Worm (Caenorhabditis elegans): ENCODE results near the gene clic-1.

Gene clic-1

DNA sequence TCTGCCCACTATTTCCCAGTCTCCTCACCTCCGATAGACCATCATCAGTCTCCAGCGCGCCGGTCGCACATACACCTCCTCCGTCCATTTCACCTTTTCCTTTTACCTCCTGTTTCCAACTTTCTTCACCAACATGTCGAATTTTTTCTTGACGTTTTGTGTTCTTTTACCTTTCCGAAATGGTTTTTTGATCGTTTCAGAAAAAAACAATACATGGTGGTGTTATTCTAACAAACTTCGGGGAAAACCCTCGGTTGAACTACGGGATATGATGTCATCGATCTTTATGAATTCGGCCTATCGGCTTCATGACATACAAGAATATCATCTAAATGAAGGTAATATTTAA is 6.1 kb downstream of the clic-1 start, which contains the start of gene Y97E10C.1:
Y97E10C.1 (plus strand) TSS at position 201 of the 349 bp plus-strand sequence.
- TF ChIP-seq syd-9 (tag; optimal IDR thresholded peaks at IDR 0.05) (no peak), lin-11 (tag; optimal IDR thresholded peaks at IDR 0.05) (no peak), pat-9 (tag; optimal IDR thresholded peaks at IDR 0.05) (no peak), pag-3 (tag; optimal IDR thresholded peaks at IDR 0.05; ENCODE audit: borderline replicate concordance) (no peak), nhr-11 (tag; optimal IDR thresholded peaks at IDR 0.05) (no peak), npax-4 (tag; optimal IDR thresholded peaks at IDR 0.05) (no peak), F13H6.1 (tag; optimal IDR thresholded peaks at IDR 0.05) (no peak), pax-1 (tag; optimal IDR thresholded peaks at IDR 0.05) (no peak), fkh-6 (tag; optimal IDR thresholded peaks at IDR 0.05) (no peak), C38D4.7 (GFP tag; optimal IDR thresholded peaks at IDR 0.05) (no peak), C08G9.2 (tag; optimal IDR thresholded peaks at IDR 0.05) (no peak), ceh-24 (tag; optimal IDR thresholded peaks at IDR 0.05) (no peak), ceh-2 (tag; optimal IDR thresholded peaks at IDR 0.05) (no peak), pros-1 (tag; optimal IDR thresholded peaks at IDR 0.05) (no peak), tbx-7 (tag; optimal IDR thresholded peaks at IDR 0.05) (no peak), tbx-2 (tag; optimal IDR thresholded peaks at IDR 0.05) (no peak), mec-3 (tag; optimal IDR thresholded peaks at IDR 0.05; ENCODE audit: borderline replicate concordance) (no peak), elt-4 (tag; optimal IDR thresholded peaks at IDR 0.05) (no peak), che-1 (tag; optimal IDR thresholded peaks at IDR 0.05) (no peak)

DNA sequence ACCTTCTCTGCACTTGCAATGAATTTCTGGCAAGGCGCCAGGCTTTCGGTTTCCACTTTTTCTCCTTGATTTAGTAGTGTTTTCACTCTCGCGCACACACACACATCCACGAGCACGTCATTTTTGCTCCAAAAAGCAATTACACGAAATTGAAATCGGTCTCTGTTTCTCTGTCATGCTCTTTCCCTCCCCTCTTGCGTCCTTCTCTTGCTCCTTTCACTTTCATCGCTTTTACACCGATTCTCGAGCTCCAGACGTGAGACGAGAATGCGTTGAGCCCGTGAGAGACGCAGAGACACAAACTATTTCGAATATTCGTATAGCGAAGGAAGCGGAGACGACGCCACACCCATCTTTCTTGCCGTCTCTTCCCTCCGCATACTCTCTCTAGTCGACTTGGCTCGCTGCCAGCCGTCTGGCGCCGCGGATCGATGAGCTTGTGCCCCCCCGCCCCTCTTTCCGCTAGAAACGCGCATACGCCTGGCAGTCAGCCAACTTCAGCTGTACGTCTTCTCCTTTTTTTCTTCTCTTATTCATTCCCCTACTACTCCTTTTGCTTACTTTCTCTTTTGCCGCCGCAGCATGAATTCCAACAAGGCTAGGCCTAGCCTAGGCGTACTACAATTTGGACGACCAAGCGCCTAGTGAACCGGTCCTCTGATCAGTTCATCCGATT is 6.6 kb downstream of the clic-1 start:
- TF ChIP-seq hlh-8 (tag; optimal IDR thresholded peaks at IDR 0.05) (peak; percentile 31), fkh-6 (tag; optimal IDR thresholded peaks at IDR 0.05) (no peak), nfya-1 (tag; optimal IDR thresholded peaks at IDR 0.05) (peak; percentile 82), unc-55 (GFP tag; optimal IDR thresholded peaks at IDR 0.05) (peak; percentile 20), lim-6 (tag; optimal IDR thresholded peaks at IDR 0.05) (peak; percentile 87), ceh-34 (tag; optimal IDR thresholded peaks at IDR 0.05) (peak; percentile 84), K02D7.2 (tag; optimal IDR thresholded peaks at IDR 0.05) (no peak), ceh-22 (tag; optimal IDR thresholded peaks at IDR 0.05) (no peak), ceh-18 (tag; optimal IDR thresholded peaks at IDR 0.05) (peak; percentile 97), ttx-3 (tag; optimal IDR thresholded peaks at IDR 0.05) (no peak), ceh-2 (tag; optimal IDR thresholded peaks at IDR 0.05) (peak; percentile 0), unc-3 (GFP tag; conservative IDR thresholded peaks at IDR 0.05) (no peak), unc-3 (tag; optimal IDR thresholded peaks at IDR 0.05) (peak; percentile 51), ceh-9 (tag; optimal IDR thresholded peaks at IDR 0.05) (no peak), ceh-6 (GFP tag; optimal IDR thresholded peaks at IDR 0.05) (no peak), ceh-19 (GFP tag; optimal IDR thresholded peaks at IDR 0.05) (peak; percentile 47), C38D4.7 (GFP tag; optimal IDR thresholded peaks at IDR 0.05) (no peak), ceh-31 (tag; optimal IDR thresholded peaks at IDR 0.05) (peak; percentile 77), unc-42 (tag; optimal IDR thresholded peaks at IDR 0.05) (peak; percentile 95), sdc-2 (tag; optimal IDR thresholded peaks at IDR 0.05) (no peak), T23F11.4 (GFP tag; optimal IDR thresholded peaks at IDR 0.05) (peak; percentile 19), gmeb-2 (tag; optimal IDR thresholded peaks at IDR 0.05) (no peak), rnt-1 (tag; optimal IDR thresholded peaks at IDR 0.05) (peak; percentile 53), tbx-2 (tag; optimal IDR thresholded peaks at IDR 0.05) (peak; percentile 57), dmd-4 (tag; optimal IDR thresholded peaks at IDR 0.05; ENCODE audit: borderline replicate concordance) (peak; percentile 17), unc-86 (tag; optimal IDR thresholded peaks at IDR 0.05) (no peak), syd-9 (tag; optimal IDR thresholded peaks at IDR 0.05) (peak; percentile 58), F13H6.1 (tag; optimal IDR thresholded peaks at IDR 0.05) (no peak), ref-2 (tag; optimal IDR thresholded peaks at IDR 0.05) (peak; percentile 11), ahr-1 (tag; optimal IDR thresholded peaks at IDR 0.05) (no peak), elt-2 (tag; optimal IDR thresholded peaks at IDR 0.05) (no peak), hlh-13 (GFP tag; optimal IDR thresholded peaks at IDR 0.05) (peak; percentile 29), ceh-48 (tag; optimal IDR thresholded peaks at IDR 0.05) (peak; percentile 63), madf-2 (tag; optimal IDR thresholded peaks at IDR 0.05) (no peak), dve-1 (tag; optimal IDR thresholded peaks at IDR 0.05) (peak; percentile 32), ama-1 (optimal IDR thresholded peaks at IDR 0.05) (no peak), sox-2 (GFP tag; IDR thresholded peaks at IDR 0.05) (no peak), Y22D7AL.16 (tag; optimal IDR thresholded peaks at IDR 0.05) (no peak)

Measured in whole organism, late embryonic.